Fruit fly (Drosophila melanogaster): Measurements from ENCODE around the gene CG43145.

The CG43145 gene

dm6 chr2L:3655698-3656105 lies 45.9 kb upstream of the CG43145 start (continued):
- TF ChIP-seq schlank (tag; optimal IDR thresholded peaks at IDR 0.05) (peak; percentile 98), gce (GFP tag; IDR thresholded peaks at IDR 0.05) (peak; percentile 98), crp (GFP tag; optimal IDR thresholded peaks at IDR 0.05) (peak in 1 of 2 experiments; percentile 68), kay (GFP tag; optimal IDR thresholded peaks at IDR 0.05) (peak; percentile 95), al (GFP tag; IDR thresholded peaks at IDR 0.05) (peak; percentile 96), CG8944 (GFP tag; optimal IDR thresholded peaks at IDR 0.05) (peak; percentile 97), Scr (GFP tag; IDR thresholded peaks at IDR 0.05; ENCODE audit: partially characterized antibody) (no peak), CG13775 (GFP tag; optimal IDR thresholded peaks at IDR 0.05) (peak; percentile 98), H15 (GFP tag; IDR thresholded peaks at IDR 0.05) (peak; percentile 96), Abd-B (GFP tag; optimal IDR thresholded peaks at IDR 0.05) (peak; percentile 98), Sox100B (GFP tag; optimal IDR thresholded peaks at IDR 0.05) (peak; percentile 98), Xrp1 (GFP tag; IDR thresholded peaks at IDR 0.05) (peak; percentile 99), sim (GFP tag; IDR thresholded peaks at IDR 0.05) (peak; percentile 92), CG1233 (GFP tag; optimal IDR thresholded peaks at IDR 0.05) (peak; percentile 98), CG3163 (GFP tag; optimal IDR thresholded peaks at IDR 0.05) (peak; percentile 94), Doc2 (GFP tag; IDR thresholded peaks at IDR 0.05) (peak; percentile 88), CG3838 (GFP tag; optimal IDR thresholded peaks at IDR 0.05) (peak; percentile 88), amos (GFP tag; IDR thresholded peaks at IDR 0.05; ENCODE audit: partially characterized antibody) (no peak), CG32532 (GFP tag; IDR thresholded peaks at IDR 0.05) (peak; percentile 99), CG3726 (GFP tag; IDR thresholded peaks at IDR 0.05) (peak; percentile 94), C15 (GFP tag; IDR thresholded peaks at IDR 0.05) (peak; percentile 96), CG11398 (GFP tag; optimal IDR thresholded peaks at IDR 0.05) (peak; percentile 97), row (GFP tag; IDR thresholded peaks at IDR 0.05) (peak; percentile 99), CG17328 (GFP tag; IDR thresholded peaks at IDR 0.05) (peak; percentile 97), CG7271 (tag; optimal IDR thresholded peaks at IDR 0.05) (peak; percentile 90), CG12659 (GFP tag; optimal IDR thresholded peaks at IDR 0.05) (peak; percentile 99), CG18599 (GFP tag; optimal IDR thresholded peaks at IDR 0.05) (peak; percentile 99), CkIIα-i1 (GFP tag; IDR thresholded peaks at IDR 0.05) (peak; percentile 86), Hr51 (GFP tag; optimal IDR thresholded peaks at IDR 0.05) (peak; percentile 96 to 98), CG4854 (GFP tag; optimal IDR thresholded peaks at IDR 0.05) (peak; percentile 97), zfh1 (GFP tag; IDR thresholded peaks at IDR 0.05) (peak; percentile 98), CG3995 (GFP tag; optimal IDR thresholded peaks at IDR 0.05) (peak; percentile 84), sd (tag; optimal IDR thresholded peaks at IDR 0.05) (peak; percentile 95), Dfd (GFP tag; optimal IDR thresholded peaks at IDR 0.05) (no peak), HLHmδ (GFP tag; optimal IDR thresholded peaks at IDR 0.05) (no peak), tup (GFP tag; optimal IDR thresholded peaks at IDR 0.05) (peak; percentile 91), Hr78 (GFP tag; optimal IDR thresholded peaks at IDR 0.05) (peak in 1 of 2 experiments; percentile 93), CG15269 (tag; optimal IDR thresholded peaks at IDR 0.05) (peak; percentile 98), CG32772 (GFP tag; IDR thresholded peaks at IDR 0.05) (peak; percentile 97), CG16863 (GFP tag; optimal IDR thresholded peaks at IDR 0.05) (peak; percentile 98), pum (GFP tag; optimal IDR thresholded peaks at IDR 0.05) (peak; percentile 98), jigr1 (GFP tag; IDR thresholded peaks at IDR 0.05) (peak; percentile 93), Taf1 (GFP tag; IDR thresholded peaks at IDR 0.05) (peak; percentile 98), kah (GFP tag; optimal IDR thresholded peaks at IDR 0.05) (peak; percentile 4), ERR (GFP tag; optimal IDR thresholded peaks at IDR 0.05) (peak; percentile 97), Ada2b (GFP tag; IDR thresholded peaks at IDR 0.05) (peak; percentile 98), mam (GFP tag; optimal IDR thresholded peaks at IDR 0.05) (peak; percentile 98), CG10147 (GFP tag; optimal IDR thresholded peaks at IDR 0.05) (peak; percentile 98), disco-r (GFP tag; optimal IDR thresholded peaks at IDR 0.05) (peak; percentile 97)
